Worm (Caenorhabditis elegans): ENCODE measurements around the gene fbxa-107.

DNA sequence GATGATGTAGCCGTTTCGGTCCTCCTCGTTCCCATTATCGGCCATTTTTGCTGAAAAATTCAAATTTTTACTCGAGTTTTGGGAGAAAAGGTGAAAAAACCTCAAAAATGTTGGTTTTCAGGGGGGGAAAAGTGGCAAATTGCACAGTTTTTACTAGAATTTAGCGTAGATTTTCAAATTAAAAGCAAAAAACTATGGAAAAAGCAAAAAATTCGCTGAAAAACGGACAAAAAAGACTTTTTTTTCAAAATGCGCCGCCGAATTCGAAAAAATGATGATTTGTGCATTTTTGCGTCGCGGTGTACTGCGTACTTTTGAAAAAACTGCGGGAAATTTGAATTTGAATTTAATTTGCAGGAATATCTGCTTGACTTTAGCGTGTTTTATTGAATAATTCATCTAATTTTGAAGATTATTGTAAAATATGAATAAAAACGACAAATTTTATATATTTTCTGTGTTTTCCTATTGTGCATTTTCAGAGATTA lies 37.5 kb upstream of the fbxa-107 start, which contains the start of gene Y59A8B.12:
- TF ChIP-seq him-1 (tag; optimal IDR thresholded peaks at IDR 0.05) = no peak
- TF ChIP-seq dao-5 (tag; optimal IDR thresholded peaks at IDR 0.05) = no peak
- TF ChIP-seq W03F9.2 (tag; optimal IDR thresholded peaks at IDR 0.05) = no peak
